Fruit fly (Drosophila melanogaster) whole organism, embryonic: Measurements from ENCODE around the gene CG13088.
A peak's percentile ranks its signal among the peaks of the same experiment; 100 is the strongest.

Experiments
- Ada2b ChIP-seq: fragments of 200-800 bp; sonication (Bioruptor generic); IDR thresholded peaks from 2 replicates; pipeline ENCODE4 v1.3.6; 2022; ENCODE audit warnings: missing biosample characterization, missing genetic modification characterization
- Bdp1 ChIP-seq: fragments of 200-800 bp; sonication (Bioruptor generic); optimal IDR thresholded peaks from 3 replicates; lab custom pipeline; 2016; ENCODE audit warnings: missing biosample characterization, missing genetic modification characterization
- Bgb ChIP-seq: fragments of 200-800 bp; sonication (Bioruptor generic); IDR thresholded peaks from 2 replicates; pipeline ENCODE4 v1.3.6; 2022; ENCODE audit warnings: missing biosample characterization, missing genetic modification characterization; ENCODE audit not compliant: partially characterized antibody
- CG1024 ChIP-seq: fragments of 200-800 bp; sonication (Bioruptor generic); IDR thresholded peaks from 2 replicates; pipeline ENCODE4 v1.3.6; 2022; ENCODE audit warnings: missing biosample characterization, missing genetic modification characterization
- CG11247 ChIP-seq: fragments of 200-800 bp; sonication (Bioruptor generic); IDR thresholded peaks from 2 replicates; pipeline ENCODE4 v1.3.6; 2022; ENCODE audit warnings: missing biosample characterization, missing genetic modification characterization
- CG12104 ChIP-seq: fragments of 200-800 bp; sonication (Bioruptor generic); optimal IDR thresholded peaks from 3 replicates; lab custom pipeline; 2016; ENCODE audit warnings: missing biosample characterization, missing genetic modification characterization
- CG13894 ChIP-seq: fragments of 200-800 bp; sonication (Bioruptor generic); optimal IDR thresholded peaks from 3 replicates; lab custom pipeline; 2018; ENCODE audit warnings: missing biosample characterization, mild to moderate bottlenecking, missing genetic modification characterization, moderate library complexity
- CG1647 ChIP-seq: fragments of 200-800 bp; sonication (Bioruptor generic); optimal IDR thresholded peaks from 3 replicates; lab custom pipeline; 2016; ENCODE audit warnings: missing biosample characterization, missing genetic modification characterization
- CG2120 ChIP-seq: fragments of 200-800 bp; sonication (Bioruptor generic); optimal IDR thresholded peaks from 3 replicates; lab custom pipeline; 2016; ENCODE audit warnings: missing biosample characterization, missing genetic modification characterization
- CG3995 ChIP-seq: fragments of 200-800 bp; sonication (Bioruptor generic); optimal IDR thresholded peaks from 3 replicates; lab custom pipeline; 2016; ENCODE audit warnings: missing biosample characterization, missing genetic modification characterization
- CG42726 ChIP-seq: fragments of 200-800 bp; sonication (Bioruptor generic); IDR thresholded peaks from 2 replicates; pipeline ENCODE4 v1.3.6; 2022; ENCODE audit warnings: missing biosample characterization, missing genetic modification characterization; ENCODE audit not compliant: partially characterized antibody
- CG4360 ChIP-seq: fragments of 200-800 bp; sonication (Bioruptor generic); IDR thresholded peaks from 2 replicates; pipeline ENCODE4 v1.3.6; 2022; ENCODE audit warnings: missing biosample characterization, missing genetic modification characterization
- CG43689 ChIP-seq: fragments of 200-800 bp; sonication (Bioruptor generic); IDR thresholded peaks from 2 replicates; pipeline ENCODE4 v1.3.6; 2022; ENCODE audit warnings: missing biosample characterization, missing genetic modification characterization
- CG6175 ChIP-seq: fragments of 200-800 bp; sonication (Bioruptor generic); IDR thresholded peaks from 3 replicates; pipeline ENCODE4 v1.3.6; 2022; ENCODE audit warnings: missing biosample characterization, missing genetic modification characterization
- CG7745 ChIP-seq: fragments of 200-800 bp; sonication (Bioruptor generic); optimal IDR thresholded peaks from 2 replicates; lab custom pipeline; 2018; ENCODE audit warnings: missing biosample characterization, mild to moderate bottlenecking, missing genetic modification characterization, moderate library complexity
- CG7928 ChIP-seq: fragments of 200-800 bp; sonication (Bioruptor generic); optimal IDR thresholded peaks from 2 replicates; lab custom pipeline; 2017; ENCODE audit warnings: missing biosample characterization, mild to moderate bottlenecking, missing genetic modification characterization
- CG7963 ChIP-seq: fragments of 200-800 bp; sonication (Bioruptor generic); IDR thresholded peaks from 3 replicates; pipeline ENCODE4 v1.3.6; 2022; ENCODE audit warnings: missing biosample characterization, missing genetic modification characterization; ENCODE audit not compliant: partially characterized antibody
- CG9932 ChIP-seq: fragments of 200-800 bp; sonication (Bioruptor generic); IDR thresholded peaks from 2 replicates; pipeline ENCODE4 v1.3.6; 2022; ENCODE audit warnings: missing biosample characterization, missing genetic modification characterization
- CoRest ChIP-seq: fragments of 200-800 bp; sonication (Bioruptor generic); optimal IDR thresholded peaks from 3 replicates; lab custom pipeline; 2018; ENCODE audit warnings: missing biosample characterization, mild to moderate bottlenecking, missing genetic modification characterization, moderate library complexity
- Dbx ChIP-seq: fragments of 200-800 bp; sonication (Bioruptor generic); IDR thresholded peaks from 3 replicates; pipeline ENCODE4 v1.3.6; 2022; ENCODE audit warnings: missing biosample characterization, missing genetic modification characterization
- Dek ChIP-seq: fragments of 200-800 bp; sonication (Bioruptor generic); optimal IDR thresholded peaks from 3 replicates; lab custom pipeline; 2019; ENCODE audit warnings: missing biosample characterization, mild to moderate bottlenecking, missing genetic modification characterization, moderate library complexity
- Hand ChIP-seq: fragments of 200-800 bp; sonication (Bioruptor generic); optimal IDR thresholded peaks from 2 replicates; lab custom pipeline; 2017; ENCODE audit warnings: mild to moderate bottlenecking, missing biosample characterization, missing genetic modification reagents, missing genetic modification characterization
- Hey ChIP-seq: fragments of 200-800 bp; sonication (Bioruptor generic); optimal IDR thresholded peaks from 3 replicates; lab custom pipeline; 2018; ENCODE audit warnings: missing biosample characterization, mild to moderate bottlenecking, missing genetic modification characterization
- MBD-R2 ChIP-seq: fragments of 200-800 bp; sonication (Bioruptor generic); IDR thresholded peaks from 2 replicates; pipeline ENCODE4 v1.3.6; 2022; ENCODE audit warnings: missing biosample characterization, missing genetic modification characterization
- Mrtf ChIP-seq: fragments of 200-800 bp; sonication (Bioruptor generic); IDR thresholded peaks from 3 replicates; pipeline ENCODE4 v1.3.6; 2022; ENCODE audit warnings: missing biosample characterization, missing genetic modification characterization
- Ptx1 ChIP-seq: fragments of 200-800 bp; sonication (Bioruptor generic); IDR thresholded peaks from 2 replicates; pipeline ENCODE4 v1.3.6; 2022; ENCODE audit warnings: missing biosample characterization, missing genetic modification characterization
- Ravus ChIP-seq: fragments of 200-800 bp; sonication (Bioruptor generic); IDR thresholded peaks from 2 replicates; pipeline ENCODE4 v1.3.6; 2022; ENCODE audit warnings: missing biosample characterization, missing genetic modification characterization
- Vsx1 ChIP-seq: fragments of 200-800 bp; sonication (Bioruptor generic); optimal IDR thresholded peaks from 2 replicates; lab custom pipeline; 2017; ENCODE audit warnings: missing biosample characterization, mild to moderate bottlenecking, missing genetic modification characterization, missing genetic modification reagents
- YL-1 ChIP-seq: fragments of 200-800 bp; sonication (Bioruptor generic); optimal IDR thresholded peaks from 3 replicates; lab custom pipeline; 2017; ENCODE audit warnings: missing biosample characterization, mild to moderate bottlenecking, missing genetic modification characterization
- abd-A ChIP-seq: fragments of 200-800 bp; sonication (Bioruptor generic); optimal IDR thresholded peaks from 3 replicates; lab custom pipeline; 2019; ENCODE audit warnings: missing biosample characterization, mild to moderate bottlenecking, missing genetic modification characterization, moderate library complexity
- ap ChIP-seq: fragments of 200-800 bp; sonication (Bioruptor generic); IDR thresholded peaks from 2 replicates; pipeline ENCODE4 v1.3.6; 2022; ENCODE audit warnings: missing biosample characterization, missing genetic modification characterization
- ato ChIP-seq: fragments of 200-800 bp; sonication (Bioruptor generic); IDR thresholded peaks from 2 replicates; pipeline ENCODE4 v1.3.6; 2022; ENCODE audit warnings: missing biosample characterization, missing genetic modification characterization; ENCODE audit not compliant: partially characterized antibody
- bigmax ChIP-seq: fragments of 200-800 bp; sonication (Bioruptor generic); optimal IDR thresholded peaks from 2 replicates; lab custom pipeline; 2018; ENCODE audit warnings: missing biosample characterization, mild to moderate bottlenecking, missing genetic modification characterization
- esg ChIP-seq: fragments of 200-800 bp; sonication (Bioruptor generic); conservative IDR thresholded peaks from 2 replicates; pipeline ENCODE4 v1.3.6; 2022; ENCODE audit warnings: missing biosample characterization, missing genetic modification characterization
- eyg ChIP-seq: fragments of 200-800 bp; sonication (Bioruptor generic); optimal IDR thresholded peaks from 3 replicates; lab custom pipeline; 2016; ENCODE audit warnings: missing biosample characterization, missing genetic modification characterization
- ftz-f1 ChIP-seq: fragments of 200-800 bp; sonication (Bioruptor generic); optimal IDR thresholded peaks from 2 replicates; lab custom pipeline; 2016; ENCODE audit warnings: missing biosample characterization, missing genetic modification characterization
- gsb ChIP-seq: fragments of 200-800 bp; sonication (Bioruptor generic); IDR thresholded peaks from 2 replicates; pipeline ENCODE4 v1.3.6; 2022; ENCODE audit warnings: missing biosample characterization, missing genetic modification characterization
- hb ChIP-seq: fragments of 200-800 bp; sonication (Bioruptor generic); IDR thresholded peaks from 3 replicates; pipeline ENCODE4 v1.3.6; 2022; ENCODE audit warnings: missing biosample characterization, missing genetic modification characterization; ENCODE audit not compliant: partially characterized antibody
- insv ChIP-seq, 2 experiments: fragments of 200-800 bp; sonication (Bioruptor generic); optimal IDR thresholded peaks; 3 replicates each; lab custom pipeline; 2016 to 2018; ENCODE audit warnings: missing biosample characterization in 2 of 2, missing genetic modification characterization in 2 of 2
- jumu ChIP-seq: fragments of 200-800 bp; sonication (Bioruptor generic); optimal IDR thresholded peaks from 3 replicates; lab custom pipeline; 2016; ENCODE audit warnings: missing biosample characterization, missing genetic modification characterization
- nmo ChIP-seq: fragments of 200-800 bp; sonication (Bioruptor generic); optimal IDR thresholded peaks from 2 replicates; lab custom pipeline; 2018; ENCODE audit warnings: missing biosample characterization, mild to moderate bottlenecking, missing genetic modification characterization, moderate library complexity
- pita ChIP-seq: fragments of 200-800 bp; sonication (Bioruptor generic); optimal IDR thresholded peaks from 2 replicates; lab custom pipeline; 2017; ENCODE audit warnings: missing biosample characterization, mild to moderate bottlenecking, missing genetic modification characterization
- prd ChIP-seq, 3 experiments: fragments of >200 bp in 2 of 3; fragments of 200-800 bp in 1 of 3; sonication (Bioruptor generic) in 1 of 3; optimal IDR thresholded peaks in 2 of 3; IDR thresholded peaks in 1 of 3; 2 replicates in 2 of 3; 3 replicates in 1 of 3; pipeline versions ENCODE4 v1.3.6 to Lab custom; 2017 to 2022; ENCODE audit warnings: missing biosample characterization in 1 of 3, missing genetic modification characterization in 1 of 3
- psq ChIP-seq: fragments of 200-800 bp; sonication (Bioruptor generic); optimal IDR thresholded peaks from 2 replicates; lab custom pipeline; 2017; ENCODE audit warnings: missing biosample characterization, missing genetic modification characterization
- seq ChIP-seq: fragments of 200-800 bp; sonication (Bioruptor generic); IDR thresholded peaks from 2 replicates; pipeline ENCODE4 v1.3.6; 2022; ENCODE audit warnings: missing biosample characterization, missing genetic modification characterization
- slou ChIP-seq: fragments of 200-800 bp; sonication (Bioruptor generic); optimal IDR thresholded peaks from 3 replicates; lab custom pipeline; 2016; ENCODE audit warnings: missing biosample characterization, missing genetic modification characterization
- ssp ChIP-seq: fragments of 200-800 bp; sonication (Bioruptor generic); IDR thresholded peaks from 2 replicates; pipeline ENCODE4 v1.3.6; 2022; ENCODE audit warnings: missing biosample characterization, missing genetic modification characterization
- tin ChIP-seq: fragments of 200-800 bp; sonication (Bioruptor generic); optimal IDR thresholded peaks from 3 replicates; lab custom pipeline; 2016; ENCODE audit warnings: missing biosample characterization, missing genetic modification characterization
- twi ChIP-seq: fragments of 200-800 bp; optimal IDR thresholded peaks from 2 replicates; lab custom pipeline; 2019; ENCODE audit warnings: missing biosample characterization, mild to moderate bottlenecking, missing genetic modification characterization, moderate library complexity
- unpg ChIP-seq: fragments of 200-800 bp; sonication (Bioruptor generic); optimal IDR thresholded peaks from 3 replicates; lab custom pipeline; 2018; ENCODE audit warnings: missing biosample characterization, mild to moderate bottlenecking, missing genetic modification characterization, moderate library complexity

The CG13088 gene

DNA sequence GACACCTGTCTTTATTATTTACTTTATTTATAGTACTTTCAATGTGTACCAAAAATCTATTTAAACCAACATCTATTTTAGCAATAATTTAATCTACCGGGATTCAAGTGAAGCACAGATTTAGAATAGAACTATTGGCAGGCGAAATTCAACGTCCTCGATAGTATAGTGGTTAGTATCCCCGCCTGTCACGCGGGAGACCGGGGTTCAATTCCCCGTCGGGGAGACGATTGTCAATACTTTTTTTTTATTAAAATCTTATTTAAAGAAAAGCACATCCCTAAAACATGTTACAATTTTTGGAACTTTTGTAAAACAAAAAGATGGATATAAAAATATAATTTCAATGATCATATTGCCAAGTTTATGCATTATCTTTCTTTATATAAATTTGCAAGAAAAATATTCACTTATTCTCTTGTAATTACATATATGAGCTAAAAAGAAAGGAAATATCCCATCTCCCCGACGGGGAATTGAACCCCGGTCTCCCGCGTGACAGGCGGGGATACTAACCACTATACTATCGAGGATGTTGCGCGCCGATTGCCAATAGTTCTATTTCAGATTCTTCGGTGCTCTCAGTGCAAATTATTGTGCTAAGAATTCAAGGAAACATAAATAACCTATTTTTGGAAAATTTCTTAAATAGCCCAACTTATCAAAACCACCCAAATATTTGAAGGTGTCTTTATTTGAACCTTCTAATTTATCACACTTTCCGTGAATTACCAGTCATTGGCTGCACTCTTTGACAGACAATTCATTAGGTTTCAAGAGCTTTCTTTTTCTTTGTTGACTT is 7.0 kb upstream of the CG13088 start, which contains the start of gene CG43796 (continued):
- TF ChIP-seq CG13894 (tag; lab: Kevin White, UChicago), result no peak
- no peak for TF ChIP-seq Dbx (GFP tag; lab: Robert Waterston, UW)
- no peak for TF ChIP-seq Mrtf (GFP tag; lab: Robert Waterston, UW)
- no peak for TF ChIP-seq Dek (tag; lab: Kevin White, UChicago)
- no peak for TF ChIP-seq jumu (GFP tag; lab: Kevin White, UChicago)
- peak; percentile 65; the same call in 1 of the 3 replicates for TF ChIP-seq CG7963
- TF ChIP-seq CG43689 (GFP tag; lab: Robert Waterston, UW), result no peak
- no peak for TF ChIP-seq slou
- TF ChIP-seq ato (GFP tag; lab: Robert Waterston, UW), result peak; percentile 47
- TF ChIP-seq prd (optimal IDR thresholded peaks at IDR 0.05; lab: Kevin White, UChicago), result no peak
- TF ChIP-seq prd (GFP tag; IDR thresholded peaks at IDR 0.05; lab: Robert Waterston, UW), result no peak
- no peak for TF ChIP-seq gsb
- no peak for TF ChIP-seq CG7745 (tag; lab: Kevin White, UChicago)
- TF ChIP-seq CG1647 (GFP tag; lab: Kevin White, UChicago), result no peak
- no peak for TF ChIP-seq MBD-R2
- TF ChIP-seq nmo (GFP tag; lab: Kevin White, UChicago), result no peak
- TF ChIP-seq abd-A, result no peak
- no peak for TF ChIP-seq ftz-f1
- peak; percentile 68 for TF ChIP-seq Bgb (GFP tag; lab: Robert Waterston, UW)
- TF ChIP-seq CG6175 (GFP tag; lab: Robert Waterston, UW), result no peak
- no peak for TF ChIP-seq twi (tag; lab: Kevin White, UChicago)
- TF ChIP-seq CG3995, result no peak
- TF ChIP-seq CG11247 (GFP tag; lab: Robert Waterston, UW), result no peak
- no peak for TF ChIP-seq CG4360
- TF ChIP-seq tin (GFP tag; lab: Kevin White, UChicago), result no peak
- TF ChIP-seq Hand, result no peak
- no peak for TF ChIP-seq seq (GFP tag; lab: Robert Waterston, UW)
- TF ChIP-seq YL-1 (GFP tag; lab: Kevin White, UChicago), result no peak
- TF ChIP-seq hb, result 0 out of 3 replicates have a peak, but pooled peaks have one; percentile 50
- TF ChIP-seq insv (GFP tag; optimal IDR thresholded peaks at IDR 0.05; lab: Kevin White, UChicago), result no peak
- no peak for TF ChIP-seq ssp (GFP tag; lab: Robert Waterston, UW)
- TF ChIP-seq CG2120, result no peak
- no peak for TF ChIP-seq Ptx1
- TF ChIP-seq Ada2b (GFP tag; lab: Robert Waterston, UW), result no peak
- no peak for TF ChIP-seq Hey
- TF ChIP-seq CG42726 (GFP tag; lab: Robert Waterston, UW), result peak; percentile 41
- no peak for TF ChIP-seq CG1024
- no peak for TF ChIP-seq esg (GFP tag; lab: Robert Waterston, UW)
- no peak for TF ChIP-seq unpg (GFP tag; lab: Kevin White, UChicago)
- TF ChIP-seq CG9932 (GFP tag; lab: Robert Waterston, UW), result no peak
- no peak for TF ChIP-seq bigmax (GFP tag; lab: Kevin White, UChicago)
- TF ChIP-seq Vsx1, result no peak
- TF ChIP-seq CoRest (tag; lab: Kevin White, UChicago), result no peak
- no peak for TF ChIP-seq Ravus (GFP tag; lab: Robert Waterston, UW)
- TF ChIP-seq CG7928 (GFP tag; lab: Kevin White, UChicago), result no peak
- TF ChIP-seq pita (GFP tag; lab: Kevin White, UChicago), result no peak
- no peak for TF ChIP-seq CG12104 (GFP tag; lab: Kevin White, UChicago)
- no peak for TF ChIP-seq psq (GFP tag; lab: Kevin White, UChicago)
- no peak for TF ChIP-seq ap (GFP tag; lab: Robert Waterston, UW)
- TF ChIP-seq Bdp1, result peak; percentile 97
- TF ChIP-seq eyg (GFP tag; lab: Kevin White, UChicago), result no peak
